Worm (Caenorhabditis elegans) whole organism, midembryonic: Measurements from ENCODE around the gene F44E2.9.

ENCODE experiments used
- T22C8.4 ChIP-seq: fragments of 200-800 bp; sonication (Bioruptor generic); IDR thresholded peaks from 2 replicates; pipeline ENCODE4 v1.3.6; 2022; ENCODE audit warnings: missing genetic modification characterization, missing compliant biosample characterization
- cog-1 ChIP-seq: sonication (generic microtip); optimal IDR thresholded peaks from 2 replicates; lab custom pipeline; 2016; ENCODE audit warnings: missing genetic modification characterization, missing compliant biosample characterization
- flt-1 ChIP-seq: fragments of 200-800 bp; sonication (Bioruptor generic); IDR thresholded peaks from 2 replicates; pipeline ENCODE4 v1.3.6; 2022; ENCODE audit warnings: missing genetic modification characterization, missing compliant biosample characterization
- med-1 ChIP-seq: sonication (generic microtip); optimal IDR thresholded peaks from 2 replicates; lab custom pipeline; 2017; ENCODE audit warnings: missing genetic modification characterization, mild to moderate bottlenecking, missing compliant biosample characterization, antibody characterized with exemption, missing genetic modification reagents; ENCODE audit not compliant: insufficient read depth
- ref-1 ChIP-seq: fragments of 200-800 bp; sonication (Bioruptor generic); conservative IDR thresholded peaks from 2 replicates; pipeline ENCODE4 v1.3.6; 2022; ENCODE audit warnings: missing genetic modification reagents, missing genetic modification characterization, missing compliant biosample characterization
- tab-1 ChIP-seq: fragments of 200-800 bp; sonication (Bioruptor generic); IDR thresholded peaks from 2 replicates; pipeline ENCODE4 v1.3.6; 2022; ENCODE audit warnings: missing genetic modification characterization, missing compliant biosample characterization
- ztf-23 ChIP-seq: fragments of 200-800 bp; sonication (Bioruptor generic); IDR thresholded peaks from 2 replicates; pipeline ENCODE4 v1.3.6; 2022; ENCODE audit warnings: missing genetic modification reagents, missing genetic modification characterization, missing compliant biosample characterization
- ztf-29 ChIP-seq: fragments of 200-800 bp; sonication (Bioruptor generic); IDR thresholded peaks from 2 replicates; pipeline ENCODE4 v1.3.6; 2022; ENCODE audit warnings: missing genetic modification reagents, missing genetic modification characterization, missing compliant biosample characterization

DNA sequence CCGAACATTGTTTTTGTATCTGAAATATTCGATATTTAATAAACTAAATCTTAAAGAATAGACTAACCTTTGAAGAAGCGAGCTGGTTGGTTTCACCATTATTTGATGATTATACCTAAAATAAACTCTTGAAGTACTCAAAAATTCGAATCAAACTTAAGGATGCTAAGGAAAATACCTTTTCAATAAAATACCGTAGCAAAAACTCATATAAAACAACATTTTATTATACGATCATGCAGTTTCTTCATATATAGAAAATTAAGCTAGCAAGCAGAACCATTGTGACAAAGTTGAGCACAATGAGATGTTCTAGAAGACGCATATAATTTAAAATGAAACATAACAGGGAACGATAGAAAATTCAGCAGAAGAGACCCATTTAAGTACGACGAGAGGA lies 2.0 kb downstream of the F44E2.9 start, which contains the start of gene F44E2.7:
- TF ChIP-seq tab-1 (no peak), ztf-29 (GFP tag; lab: Robert Waterston, UW) (no peak), T22C8.4 (GFP tag; lab: Robert Waterston, UW) (no peak), ref-1 (no peak), flt-1 (GFP tag; lab: Robert Waterston, UW) (no peak), cog-1 (tag; lab: Kevin White, UChicago) (no peak), med-1 (GFP tag; lab: Kevin White, UChicago) (no peak), ztf-23 (GFP tag; lab: Robert Waterston, UW) (no peak)
